Worm (Caenorhabditis elegans) whole organism, early embryonic: Measurements from ENCODE around the gene ZK863.8.
A peak's percentile ranks its signal among the peaks of the same experiment; 100 is the strongest.

ENCODE experiments used
- B0310.2 ChIP-seq: sonication (generic microtip); optimal IDR thresholded peaks from 2 replicates; lab custom pipeline; 2016; ENCODE audit warnings: mild to moderate bottlenecking, missing genetic modification characterization, missing compliant biosample characterization
- F13C5.2 ChIP-seq: sonication (generic microtip); optimal IDR thresholded peaks from 2 replicates; lab custom pipeline; 2017; ENCODE audit warnings: mild to moderate bottlenecking, missing genetic modification characterization, inconsistent platforms, missing compliant biosample characterization
- aly-1 ChIP-seq: sonication (generic microtip); optimal IDR thresholded peaks from 2 replicates; lab custom pipeline; 2016; ENCODE audit warnings: missing genetic modification characterization, missing compliant biosample characterization
- ama-1 ChIP-seq: fragments of 150-350 bp; optimal IDR thresholded peaks from 2 replicates; lab custom pipeline; 2014
- ceh-13 ChIP-seq: fragments of 200-800 bp; sonication (Bioruptor generic); optimal IDR thresholded peaks from 2 replicates; lab custom pipeline; 2018; ENCODE audit warnings: mild to moderate bottlenecking, missing genetic modification characterization, missing compliant biosample characterization
- ceh-36 ChIP-seq: sonication (generic microtip); optimal IDR thresholded peaks from 2 replicates; lab custom pipeline; 2016; ENCODE audit warnings: missing genetic modification characterization, inconsistent platforms, missing compliant biosample characterization
- ets-7 ChIP-seq: sonication (generic microtip); optimal IDR thresholded peaks from 2 replicates; lab custom pipeline; 2016; ENCODE audit warnings: missing genotype, missing genetic modification characterization, missing compliant biosample characterization
- flt-1 ChIP-seq: fragments of 200-800 bp; sonication (Bioruptor generic); IDR thresholded peaks from 2 replicates; pipeline ENCODE4 v1.3.6; 2022; ENCODE audit warnings: missing genetic modification characterization, missing compliant biosample characterization
- hmbx-1 ChIP-seq: sonication (generic microtip); optimal IDR thresholded peaks from 2 replicates; lab custom pipeline; 2016; ENCODE audit warnings: mild to moderate bottlenecking, missing genetic modification characterization, missing compliant biosample characterization
- hmg-4 ChIP-seq: fragments of 200-800 bp; sonication (Bioruptor generic); optimal IDR thresholded peaks from 2 replicates; lab custom pipeline; 2018; ENCODE audit warnings: mild to moderate bottlenecking, missing genetic modification characterization, missing compliant biosample characterization
- hnd-1 ChIP-seq: sonication (generic microtip); optimal IDR thresholded peaks from 2 replicates; lab custom pipeline; 2016; ENCODE audit warnings: missing genetic modification characterization, missing compliant biosample characterization
- pes-1 ChIP-seq: fragments of 200-800 bp; sonication (Bioruptor generic); IDR thresholded peaks from 2 replicates; pipeline ENCODE4 v1.3.6; 2022; ENCODE audit warnings: missing genetic modification reagents, missing genetic modification characterization, missing compliant biosample characterization
- scrt-1 ChIP-seq: fragments of 200-800 bp; sonication (Bioruptor generic); IDR thresholded peaks from 2 replicates; pipeline ENCODE4 v1.3.6; 2022; ENCODE audit warnings: missing genetic modification characterization, missing compliant biosample characterization
- sea-1 ChIP-seq: fragments of 200-800 bp; sonication (Bioruptor generic); conservative IDR thresholded peaks from 2 replicates; pipeline ENCODE4 v1.3.6; 2022; ENCODE audit warnings: missing genetic modification characterization, missing compliant biosample characterization
- tbx-11 ChIP-seq: fragments of 200-800 bp; sonication (Bioruptor generic); IDR thresholded peaks from 2 replicates; pipeline ENCODE4 v1.3.6; 2022; ENCODE audit warnings: missing genetic modification characterization, missing compliant biosample characterization
- tbx-37 ChIP-seq: fragments of 200-800 bp; sonication (Bioruptor generic); conservative IDR thresholded peaks from 2 replicates; pipeline ENCODE4 v1.3.6; 2022; ENCODE audit warnings: missing genetic modification reagents, missing genetic modification characterization, missing compliant biosample characterization
- tra-4 ChIP-seq: sonication (generic microtip); optimal IDR thresholded peaks from 2 replicates; lab custom pipeline; 2017; ENCODE audit warnings: missing genetic modification characterization, missing compliant biosample characterization

The ZK863.8 gene

DNA sequence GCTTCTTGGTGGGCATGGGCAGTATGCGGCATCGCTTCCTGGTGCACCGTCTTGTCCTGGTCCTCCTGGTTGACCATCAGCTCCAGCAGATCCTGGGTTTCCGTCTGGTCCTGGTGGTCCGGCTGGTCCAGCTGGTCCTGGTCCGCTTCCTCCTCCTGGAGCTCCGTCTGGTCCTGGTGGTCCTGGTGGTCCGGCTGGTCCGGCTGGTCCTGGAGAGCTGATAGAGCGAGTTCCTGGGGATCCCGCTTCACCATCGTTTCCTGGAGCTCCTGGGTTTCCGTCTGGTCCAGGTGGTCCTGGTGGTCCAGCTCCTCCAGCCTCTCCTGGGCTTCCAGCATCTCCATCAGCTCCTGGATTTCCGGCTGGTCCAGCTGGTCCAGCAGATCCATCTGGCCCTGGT is 20.3 kb downstream of the ZK863.8 start:
- TF ChIP-seq aly-1 = peak; percentile 8
- TF ChIP-seq F13C5.2 = no peak

DNA sequence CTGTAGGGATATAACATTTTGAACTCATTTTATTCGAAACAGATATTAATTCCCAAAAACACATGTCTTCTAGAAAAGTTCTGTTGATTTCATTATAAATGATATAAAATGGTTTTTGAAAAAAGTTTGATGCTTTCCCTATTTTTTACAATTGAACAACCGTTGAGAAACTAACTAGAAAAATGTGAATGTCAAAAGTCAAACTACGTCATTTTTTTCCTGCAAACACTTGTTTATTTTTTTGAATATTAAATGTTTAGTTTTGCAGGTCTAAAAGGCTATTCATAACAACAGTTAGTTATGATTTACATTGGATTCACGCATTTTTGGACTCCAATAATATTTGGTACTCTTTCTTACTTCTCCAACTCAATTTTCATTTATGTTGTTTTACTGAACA is 24.4 kb downstream of the ZK863.8 start, which contains the start of gene srj-4:
TSS of gene srj-4 (plus strand) at position 301 of the 400 bp plus-strand sequence.
- TF ChIP-seq flt-1 = no peak
- TF ChIP-seq tbx-37 (GFP tag; lab: Robert Waterston, UW) = no peak
- no peak for TF ChIP-seq aly-1
- no peak for TF ChIP-seq hmbx-1 (tag; lab: Kevin White, UChicago)
- no peak for TF ChIP-seq B0310.2 (tag; lab: Kevin White, UChicago)
- TF ChIP-seq tra-4 (tag; lab: Kevin White, UChicago) = no peak
- TF ChIP-seq pes-1 (GFP tag; lab: Robert Waterston, UW) = no peak
- TF ChIP-seq ama-1 (lab: Kevin White, UChicago) = no peak
- TF ChIP-seq tbx-11 (GFP tag; lab: Robert Waterston, UW) = no peak
- TF ChIP-seq hmg-4 = no peak
- no peak for TF ChIP-seq scrt-1 (GFP tag; lab: Robert Waterston, UW)
- TF ChIP-seq hnd-1 (tag; lab: Kevin White, UChicago) = no peak
- TF ChIP-seq F13C5.2 = no peak
- TF ChIP-seq ets-7 = no peak
- no peak for TF ChIP-seq ceh-36 (tag; lab: Kevin White, UChicago)
- no peak for TF ChIP-seq ceh-13
- no peak for TF ChIP-seq sea-1 (GFP tag; lab: Robert Waterston, UW)

- TF ChIP-seq B0310.2 (tag; lab: Kevin White, UChicago) = no peak
- no peak for TF ChIP-seq F13C5.2
- TF ChIP-seq hmg-4 = no peak
- no peak for TF ChIP-seq hnd-1 (tag; lab: Kevin White, UChicago)
- TF ChIP-seq scrt-1 (GFP tag; lab: Robert Waterston, UW) = no peak
- TF ChIP-seq hmbx-1 (tag; lab: Kevin White, UChicago) = no peak
- no peak for TF ChIP-seq tbx-11 (GFP tag; lab: Robert Waterston, UW)
- no peak for TF ChIP-seq pes-1 (GFP tag; lab: Robert Waterston, UW)
- TF ChIP-seq tbx-37 (GFP tag; lab: Robert Waterston, UW) = no peak
- TF ChIP-seq sea-1 (GFP tag; lab: Robert Waterston, UW) = no peak
- TF ChIP-seq ceh-36 (tag; lab: Kevin White, UChicago) = no peak
- TF ChIP-seq flt-1 = no peak
- TF ChIP-seq aly-1 = no peak
Observed at ce11 chrV:12162220-12162619, 25.1 kb downstream of the ZK863.8 start, which contains the start of gene C27A7.5. Gene C27A7.5 (minus strand): TSS chrV:12162320.

ce11 chrV:12161157-12161556 is 26.2 kb downstream of the ZK863.8 start:
- TF ChIP-seq flt-1 = no peak
- TF ChIP-seq sea-1 (GFP tag; lab: Robert Waterston, UW) = no peak
- TF ChIP-seq pes-1 (GFP tag; lab: Robert Waterston, UW) = no peak
- TF ChIP-seq ets-7 = no peak
- no peak for TF ChIP-seq hmbx-1 (tag; lab: Kevin White, UChicago)
- TF ChIP-seq F13C5.2 = no peak
- TF ChIP-seq ama-1 (lab: Kevin White, UChicago) = no peak
- no peak for TF ChIP-seq tra-4 (tag; lab: Kevin White, UChicago)
- no peak for TF ChIP-seq B0310.2 (tag; lab: Kevin White, UChicago)
- no peak for TF ChIP-seq tbx-37 (GFP tag; lab: Robert Waterston, UW)
- TF ChIP-seq ceh-13 = no peak
- no peak for TF ChIP-seq scrt-1 (GFP tag; lab: Robert Waterston, UW)
- no peak for TF ChIP-seq aly-1
- TF ChIP-seq hmg-4 = no peak
- TF ChIP-seq hnd-1 (tag; lab: Kevin White, UChicago) = no peak
- no peak for TF ChIP-seq ceh-36 (tag; lab: Kevin White, UChicago)
- no peak for TF ChIP-seq tbx-11 (GFP tag; lab: Robert Waterston, UW)

DNA sequence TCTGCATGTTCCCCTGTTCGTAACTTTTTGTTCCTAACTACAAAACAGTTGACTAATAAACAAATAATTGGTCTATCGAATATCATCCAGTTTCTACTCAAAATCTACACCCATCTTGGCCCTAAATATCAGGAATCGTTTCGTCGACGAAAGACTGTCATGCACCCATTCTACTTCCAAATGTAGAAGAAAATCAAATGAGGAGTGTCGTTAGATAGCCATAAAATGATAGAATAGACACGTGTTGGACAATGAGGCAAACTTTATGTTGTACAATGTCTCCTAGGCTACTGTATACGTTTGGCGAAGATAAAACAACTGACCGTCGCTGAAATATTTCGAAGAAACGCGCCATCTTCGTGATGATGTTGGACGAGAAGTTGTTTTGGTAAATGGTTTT is 27.3 kb downstream of the ZK863.8 start:
- TF ChIP-seq aly-1 = no peak
- no peak for TF ChIP-seq tbx-37 (GFP tag; lab: Robert Waterston, UW)
- no peak for TF ChIP-seq ama-1 (lab: Kevin White, UChicago)
- no peak for TF ChIP-seq hmbx-1 (tag; lab: Kevin White, UChicago)
- TF ChIP-seq F13C5.2 = no peak
- no peak for TF ChIP-seq tra-4 (tag; lab: Kevin White, UChicago)
- no peak for TF ChIP-seq sea-1 (GFP tag; lab: Robert Waterston, UW)
- TF ChIP-seq hnd-1 (tag; lab: Kevin White, UChicago) = no peak
- no peak for TF ChIP-seq tbx-11 (GFP tag; lab: Robert Waterston, UW)
- no peak for TF ChIP-seq ceh-13
- TF ChIP-seq ceh-36 (tag; lab: Kevin White, UChicago) = no peak
- TF ChIP-seq pes-1 (GFP tag; lab: Robert Waterston, UW) = no peak
- no peak for TF ChIP-seq scrt-1 (GFP tag; lab: Robert Waterston, UW)
- TF ChIP-seq hmg-4 = no peak
- no peak for TF ChIP-seq flt-1
- no peak for TF ChIP-seq B0310.2 (tag; lab: Kevin White, UChicago)
- TF ChIP-seq ets-7 = no peak

- TF ChIP-seq flt-1 (no peak), ceh-13 (no peak), tra-4 (tag; lab: Kevin White, UChicago) (no peak), hnd-1 (tag; lab: Kevin White, UChicago) (no peak), F13C5.2 (no peak), ceh-36 (tag; lab: Kevin White, UChicago) (no peak), hmg-4 (no peak), ama-1 (lab: Kevin White, UChicago) (no peak), tbx-37 (GFP tag; lab: Robert Waterston, UW) (no peak), ets-7 (no peak), aly-1 (no peak), tbx-11 (GFP tag; lab: Robert Waterston, UW) (no peak), B0310.2 (tag; lab: Kevin White, UChicago) (no peak), sea-1 (GFP tag; lab: Robert Waterston, UW) (no peak), hmbx-1 (tag; lab: Kevin White, UChicago) (no peak), pes-1 (GFP tag; lab: Robert Waterston, UW) (no peak), scrt-1 (GFP tag; lab: Robert Waterston, UW) (no peak)
Observed at ce11 chrV:12158377-12158776, 28.9 kb downstream of the ZK863.8 start.

DNA sequence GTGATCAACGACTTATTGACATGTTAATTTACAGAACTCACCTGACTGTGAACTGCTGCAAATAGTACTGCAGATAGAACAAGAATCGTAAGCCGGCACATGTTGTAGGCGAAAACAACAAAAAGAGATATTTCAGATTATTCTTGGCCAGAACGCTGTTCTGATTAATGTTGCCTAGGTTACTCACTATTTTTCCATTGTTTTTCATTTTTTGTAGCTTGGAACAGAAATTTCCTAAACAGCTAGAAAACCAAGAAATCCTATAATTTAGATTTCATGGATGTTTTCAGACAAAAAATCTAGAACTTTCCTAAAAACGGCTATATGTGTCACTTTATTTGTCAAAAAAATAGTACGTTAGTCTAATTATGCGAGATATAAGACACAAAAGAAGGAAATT is 32.8 kb downstream of the ZK863.8 start, which contains the start of gene C27A7.9:
TSS of gene C27A7.9 (minus strand) at position 101 of the 400 bp plus-strand sequence.
- TF ChIP-seq tbx-11 (GFP tag; lab: Robert Waterston, UW) (no peak), tbx-37 (GFP tag; lab: Robert Waterston, UW) (no peak), ets-7 (no peak), hmg-4 (no peak)
